Worm (Caenorhabditis elegans): ENCODE measurements around the gene rrp-8.

Gene rrp-8

DNA sequence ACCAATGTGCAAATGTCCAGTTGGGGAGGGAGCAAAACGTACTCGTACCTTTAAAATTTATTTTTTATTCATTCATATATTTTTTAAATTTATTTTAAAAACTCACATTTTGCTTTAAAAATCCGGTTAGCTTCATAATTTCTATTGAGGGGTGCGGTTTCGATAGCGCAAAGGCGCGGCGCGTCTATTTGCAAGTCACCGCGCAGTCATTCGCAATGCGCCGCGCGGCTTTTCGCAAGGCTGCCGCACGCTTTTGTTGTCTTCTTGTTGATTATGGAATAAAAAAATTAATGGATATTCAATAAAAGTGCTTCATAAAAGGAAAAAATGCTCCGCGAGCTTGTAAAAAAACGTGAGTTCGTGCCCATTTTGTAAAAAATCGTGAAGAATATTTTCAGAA, 6.1 kb upstream of the rrp-8 start, which contains the start of the genes ears-2 and uncp-18 (continued):
- peak; percentile 97 for TF ChIP-seq unc-130 (tag; optimal IDR thresholded peaks at IDR 0.05)
- peak; percentile 64; the same call in 1 of the 2 replicates for TF ChIP-seq mab-9 (GFP tag; IDR thresholded peaks at IDR 0.05)
- peak in 1 of 2 experiments; percentile 64 for TF ChIP-seq mdl-1 (tag; optimal IDR thresholded peaks at IDR 0.05)

DNA sequence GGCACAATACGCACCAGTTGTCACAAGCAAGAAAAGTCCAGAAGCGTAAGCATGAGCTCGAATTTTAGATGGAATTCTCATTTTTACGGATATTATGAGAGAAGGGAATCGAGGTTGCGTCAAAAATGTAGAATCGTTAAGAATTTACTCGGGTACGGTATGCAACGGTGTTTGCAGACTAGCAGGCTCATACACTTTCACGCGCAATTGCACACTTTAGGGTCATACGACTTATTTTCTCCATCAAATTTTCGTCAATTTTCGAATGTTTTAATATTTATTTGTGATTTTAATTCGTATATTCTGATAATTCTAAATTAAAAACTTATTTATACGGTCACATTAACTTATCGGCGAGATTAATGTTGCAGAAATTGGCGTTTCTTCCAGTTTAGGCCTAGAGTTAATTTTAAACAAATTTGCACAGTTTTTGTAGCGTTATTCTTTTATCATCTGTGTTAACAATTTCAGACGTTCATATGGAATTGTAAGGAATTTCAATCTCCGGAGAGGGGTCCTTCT, 2.9 kb upstream of the rrp-8 start, which contains the start of the genes T07A9.15 and nog-1:
Gene T07A9.15 (minus strand): TSS at position 138 of the 522 bp plus-strand sequence.
Gene nog-1 (plus strand): TSS at position 472 of the 522 bp plus-strand sequence.
- TF ChIP-seq hpl-2 (GFP tag; optimal IDR thresholded peaks at IDR 0.05) = peak; percentile 41
- peak; percentile 67 for TF ChIP-seq xbp-1 (tag; optimal IDR thresholded peaks at IDR 0.05)
- TF ChIP-seq ces-1 (GFP tag; optimal IDR thresholded peaks at IDR 0.05) = no peak
- peak; percentile 32 for TF ChIP-seq ztf-4 (tag; optimal IDR thresholded peaks at IDR 0.05)
- TF ChIP-seq ceh-82 (tag; optimal IDR thresholded peaks at IDR 0.05) = peak; percentile 57 to 74 (median 71)
- no peak for TF ChIP-seq nhr-76 (tag; optimal IDR thresholded peaks at IDR 0.05)
- peak; percentile 29 for TF ChIP-seq lin-39 (tag; optimal IDR thresholded peaks at IDR 0.05)
- TF ChIP-seq C16A3.4 (tag; optimal IDR thresholded peaks at IDR 0.05) = peak; percentile 78
- peak; percentile 18 for TF ChIP-seq lir-3 (tag; optimal IDR thresholded peaks at IDR 0.05; ENCODE audit: poor library complexity)
- TF ChIP-seq ceh-63 (GFP tag; optimal IDR thresholded peaks at IDR 0.05) = no peak
- TF ChIP-seq nhr-237 (tag; optimal IDR thresholded peaks at IDR 0.05) = peak; percentile 1
- TF ChIP-seq egl-27 (tag; optimal IDR thresholded peaks at IDR 0.05) = no peak
- TF ChIP-seq lin-15B (tag; optimal IDR thresholded peaks at IDR 0.05) = no peak
- peak; percentile 6 for TF ChIP-seq sox-4 (tag; optimal IDR thresholded peaks at IDR 0.05)
- peak; percentile 36 for TF ChIP-seq snpc-4 (tag; optimal IDR thresholded peaks at IDR 0.05)
- no peak for TF ChIP-seq C34B4.2 (tag; optimal IDR thresholded peaks at IDR 0.05)
- peak; percentile 56 for TF ChIP-seq isw-1 (GFP tag; IDR thresholded peaks at IDR 0.05)
- no peak for TF ChIP-seq nhr-11 (tag; optimal IDR thresholded peaks at IDR 0.05)
- peak; percentile 80 to 87 for TF ChIP-seq lin-35 (GFP tag; optimal IDR thresholded peaks at IDR 0.05)
- TF ChIP-seq fkh-4 (tag; optimal IDR thresholded peaks at IDR 0.05; ENCODE audit: borderline replicate concordance) = no peak
- no peak for TF ChIP-seq ets-5 (GFP tag; IDR thresholded peaks at IDR 0.05)
- peak; percentile 71 for TF ChIP-seq tbx-2 (tag; optimal IDR thresholded peaks at IDR 0.05)
- TF ChIP-seq blmp-1 (tag; optimal IDR thresholded peaks at IDR 0.05) = peak; percentile 41
- peak; percentile 71 to 75 (median 73) for TF ChIP-seq dpl-1 (GFP tag; optimal IDR thresholded peaks at IDR 0.05)
- peak; percentile 6 for TF ChIP-seq irx-1 (tag; optimal IDR thresholded peaks at IDR 0.05)
- peak; percentile 54 for TF ChIP-seq nhr-19 (GFP tag; conservative IDR thresholded peaks at IDR 0.05)
- TF ChIP-seq pax-3 (tag; optimal IDR thresholded peaks at IDR 0.05) = peak; percentile 23
- no peak for TF ChIP-seq nhr-28 (tag; optimal IDR thresholded peaks at IDR 0.05)
- peak; percentile 32 for TF ChIP-seq fos-1 (tag; optimal IDR thresholded peaks at IDR 0.05)
- no peak for TF ChIP-seq lin-14 (GFP tag; optimal IDR thresholded peaks at IDR 0.05)
- TF ChIP-seq mep-1 (tag; optimal IDR thresholded peaks at IDR 0.05) = peak; percentile 89
- no peak for TF ChIP-seq alr-1 (tag; optimal IDR thresholded peaks at IDR 0.05; ENCODE audit: borderline replicate concordance)
- peak; percentile 65 for TF ChIP-seq nhr-20 (tag; optimal IDR thresholded peaks at IDR 0.05)
- TF ChIP-seq F16B12.6 (tag; optimal IDR thresholded peaks at IDR 0.05) = peak; percentile 98
- TF ChIP-seq nhr-47 (tag; optimal IDR thresholded peaks at IDR 0.05) = peak; percentile 76
- peak; percentile 32 for TF ChIP-seq fkh-10 (GFP tag; optimal IDR thresholded peaks at IDR 0.05)
- peak; percentile 69 for TF ChIP-seq nhr-85 (tag)
- TF ChIP-seq grh-1 (GFP tag; IDR thresholded peaks at IDR 0.05) = no peak
- peak; percentile 79 for TF ChIP-seq nhr-71 (tag; optimal IDR thresholded peaks at IDR 0.05)
- TF ChIP-seq C04F5.9 (tag; optimal IDR thresholded peaks at IDR 0.05) = peak; percentile 7
- no peak for TF ChIP-seq pag-3 (tag; optimal IDR thresholded peaks at IDR 0.05; ENCODE audit: borderline replicate concordance, insufficient read depth)
- no peak for TF ChIP-seq unc-98 (GFP tag; IDR thresholded peaks at IDR 0.05)
- no peak for TF ChIP-seq ceh-90 (tag; optimal IDR thresholded peaks at IDR 0.05)
- TF ChIP-seq jun-1 (tag; optimal IDR thresholded peaks at IDR 0.05) = peak; percentile 45
- TF ChIP-seq ama-1 (optimal IDR thresholded peaks at IDR 0.05) = no peak
- peak; percentile 49 for TF ChIP-seq dsc-1 (tag; optimal IDR thresholded peaks at IDR 0.05)
- TF ChIP-seq efl-1 (optimal IDR thresholded peaks at IDR 0.05) = peak; percentile 73 to 78
- TF ChIP-seq efl-1 (GFP tag; optimal IDR thresholded peaks at IDR 0.05 in 1 of 2) = peak; percentile 73 to 97

All from whole organism, L1 larva.